Worm (Caenorhabditis elegans) whole organism, L4 larva: ENCODE measurements around the gene ver-4.

Experiments
- F26F4.8 ChIP-seq: fragments of 200-800 bp; sonication (Bioruptor generic); conservative IDR thresholded peaks from 2 replicates; pipeline ENCODE4 v1.3.6; 2022; ENCODE audit warnings: missing genetic modification characterization, missing compliant biosample characterization
- Y48G9A.11 ChIP-seq: fragments of 200-800 bp; sonication (Bioruptor generic); IDR thresholded peaks from 2 replicates; pipeline ENCODE4 v1.3.6; 2022; ENCODE audit warnings: missing genetic modification reagents, missing genetic modification characterization, missing compliant biosample characterization
- aha-1 ChIP-seq: fragments of 150-350 bp; peaks from one replicate; lab custom pipeline; 2014; ENCODE audit warnings: missing biosample characterization, missing genetic modification characterization
- aly-2 ChIP-seq: sonication (generic microtip); optimal IDR thresholded peaks from 2 replicates; lab custom pipeline; 2018; ENCODE audit warnings: missing biosample characterization, missing genetic modification characterization
- ama-1 ChIP-seq: fragments of 150-350 bp; optimal IDR thresholded peaks from 2 replicates; lab custom pipeline; 2014; ENCODE audit warnings: inconsistent platforms, mixed read lengths
- ceh-82 ChIP-seq: sonication (generic microtip); optimal IDR thresholded peaks from 2 replicates; lab custom pipeline; 2017; ENCODE audit warnings: missing biosample characterization, missing genetic modification characterization
- dmd-9 ChIP-seq: fragments of 200-800 bp; sonication (Bioruptor generic); IDR thresholded peaks from 2 replicates; pipeline ENCODE4 v1.3.6; 2022; ENCODE audit warnings: missing genetic modification reagents, missing genetic modification characterization, missing compliant biosample characterization
- lin-13 ChIP-seq: fragments of 150-350 bp; optimal IDR thresholded peaks from 2 replicates; lab custom pipeline; 2014; ENCODE audit warnings: missing biosample characterization, missing genetic modification reagents, missing genetic modification characterization
- nhr-111 ChIP-seq: fragments of 200-800 bp; sonication (Bioruptor generic); optimal IDR thresholded peaks from 2 replicates; lab custom pipeline; 2018; ENCODE audit warnings: mild to moderate bottlenecking, missing genetic modification characterization, missing compliant biosample characterization
- snpc-4 ChIP-seq: fragments of 150-350 bp; optimal IDR thresholded peaks from 2 replicates; lab custom pipeline; 2014; ENCODE audit warnings: missing biosample characterization, missing genetic modification characterization

DNA sequence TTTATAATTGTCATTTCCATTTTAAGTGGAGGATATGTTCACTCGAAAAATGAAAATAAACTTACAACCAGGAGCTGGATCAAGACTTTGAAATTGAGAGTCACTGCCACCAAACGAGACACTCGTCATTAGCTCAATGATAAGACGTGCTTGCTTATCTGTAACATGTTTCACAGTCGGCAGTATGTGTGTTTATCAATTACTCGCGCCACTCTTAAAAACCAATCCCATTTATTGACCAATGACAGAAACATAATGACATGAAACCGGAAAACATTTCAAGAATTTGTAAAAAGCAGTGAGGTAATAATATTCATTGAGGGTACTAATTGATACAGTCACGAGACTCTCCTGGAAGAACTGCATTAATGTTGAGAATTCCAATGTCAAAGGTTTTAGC lies 25.9 kb downstream of the ver-4 start, which contains the start of gene del-5:
- TF ChIP-seq aha-1 (tag; lab: Kevin White, UChicago) (no peak), Y48G9A.11 (GFP tag; lab: Robert Waterston, UW) (no peak), ama-1 (lab: Kevin White, UChicago) (no peak), ceh-82 (no peak), F26F4.8 (no peak), nhr-111 (GFP tag; lab: Kevin White, UChicago) (no peak), aly-2 (tag; lab: Kevin White, UChicago) (no peak), lin-13 (GFP tag; lab: Kevin White, UChicago) (no peak), snpc-4 (tag; lab: Kevin White, UChicago) (no peak), dmd-9 (GFP tag; lab: Robert Waterston, UW) (no peak)
